Fruit fly (Drosophila melanogaster) whole organism, embryonic: ENCODE results near the gene CG43321.

ENCODE experiments used
- Atf6 ChIP-seq: fragments of 200-800 bp; sonication (Bioruptor generic); IDR thresholded peaks from 2 replicates; pipeline ENCODE4 v1.3.6; 2022; ENCODE audit warnings: missing biosample characterization, missing genetic modification characterization
- Blimp-1 ChIP-seq: fragments of 200-800 bp; sonication (Bioruptor generic); optimal IDR thresholded peaks from 3 replicates; lab custom pipeline; 2018; ENCODE audit warnings: missing biosample characterization, missing genetic modification characterization, mild to moderate bottlenecking, moderate library complexity, missing genetic modification reagents
- Bteb2 ChIP-seq: fragments of 200-800 bp; sonication (Bioruptor generic); optimal IDR thresholded peaks from 2 replicates; lab custom pipeline; 2016; ENCODE audit warnings: missing biosample characterization, missing genetic modification characterization
- C15 ChIP-seq: fragments of 200-800 bp; sonication (Bioruptor generic); IDR thresholded peaks from 3 replicates; pipeline ENCODE4 v1.3.6; 2022; ENCODE audit warnings: missing biosample characterization, missing genetic modification characterization
- CG10654 ChIP-seq: fragments of 200-800 bp; sonication (Bioruptor generic); optimal IDR thresholded peaks from 2 replicates; lab custom pipeline; 2016; ENCODE audit warnings: missing biosample characterization, missing genetic modification characterization
- CG11695 ChIP-seq: fragments of 200-800 bp; sonication (Bioruptor generic); IDR thresholded peaks from 3 replicates; pipeline ENCODE4 v1.3.6; 2022; ENCODE audit warnings: missing biosample characterization, missing genetic modification characterization
- CG2116 ChIP-seq: fragments of 200-800 bp; sonication (Bioruptor generic); optimal IDR thresholded peaks from 3 replicates; lab custom pipeline; 2018; ENCODE audit warnings: missing biosample characterization, mild to moderate bottlenecking, missing genetic modification characterization
- CG2199 ChIP-seq: fragments of 200-800 bp; sonication (Bioruptor generic); IDR thresholded peaks from 3 replicates; pipeline ENCODE4 v1.3.6; 2022; ENCODE audit warnings: missing biosample characterization, missing genetic modification characterization
- CG3847 ChIP-seq: fragments of 200-800 bp; sonication (Bioruptor generic); IDR thresholded peaks from 2 replicates; pipeline ENCODE4 v1.3.6; 2022; ENCODE audit warnings: missing biosample characterization, missing genetic modification characterization
- CG3995 ChIP-seq: fragments of 200-800 bp; sonication (Bioruptor generic); optimal IDR thresholded peaks from 3 replicates; lab custom pipeline; 2016; ENCODE audit warnings: missing biosample characterization, missing genetic modification characterization
- CG4707 ChIP-seq: fragments of 200-800 bp; sonication (Bioruptor generic); optimal IDR thresholded peaks from 2 replicates; lab custom pipeline; 2018; ENCODE audit warnings: missing biosample characterization, mild to moderate bottlenecking, missing genetic modification characterization, moderate library complexity
- CG4730 ChIP-seq: fragments of 200-800 bp; sonication (Bioruptor generic); IDR thresholded peaks from 2 replicates; pipeline ENCODE4 v1.3.6; 2022; ENCODE audit warnings: missing biosample characterization, missing genetic modification characterization
- CG6175 ChIP-seq: fragments of 200-800 bp; sonication (Bioruptor generic); IDR thresholded peaks from 3 replicates; pipeline ENCODE4 v1.3.6; 2022; ENCODE audit warnings: missing biosample characterization, missing genetic modification characterization
- CG7556 ChIP-seq: fragments of 200-800 bp; sonication (Bioruptor generic); optimal IDR thresholded peaks from 2 replicates; lab custom pipeline; 2017; ENCODE audit warnings: missing biosample characterization, mild to moderate bottlenecking, missing genetic modification characterization
- CG8359 ChIP-seq: fragments of 200-800 bp; sonication (Bioruptor generic); optimal IDR thresholded peaks from 2 replicates; lab custom pipeline; 2017; ENCODE audit warnings: missing biosample characterization, mild to moderate bottlenecking, missing genetic modification characterization, borderline replicate concordance
- CG9215 ChIP-seq: fragments of 200-800 bp; sonication (Bioruptor generic); IDR thresholded peaks from 2 replicates; pipeline ENCODE4 v1.3.6; 2022; ENCODE audit warnings: missing biosample characterization, missing genetic modification characterization
- CG9817 ChIP-seq: fragments of 200-800 bp; sonication (Bioruptor generic); optimal IDR thresholded peaks from 2 replicates; lab custom pipeline; 2018; ENCODE audit warnings: missing biosample characterization, mild to moderate bottlenecking, missing genetic modification characterization, moderate library complexity
- CHES-1-like ChIP-seq: fragments of 200-800 bp; sonication (Bioruptor generic); optimal IDR thresholded peaks from 2 replicates; lab custom pipeline; 2016; ENCODE audit warnings: missing biosample characterization, missing genetic modification characterization
- CoRest ChIP-seq: fragments of 200-800 bp; sonication (Bioruptor generic); optimal IDR thresholded peaks from 3 replicates; lab custom pipeline; 2018; ENCODE audit warnings: missing biosample characterization, mild to moderate bottlenecking, missing genetic modification characterization, moderate library complexity
- D19B ChIP-seq: fragments of 200-800 bp; sonication (Bioruptor generic); optimal IDR thresholded peaks from 2 replicates; lab custom pipeline; 2017; ENCODE audit warnings: missing biosample characterization, mild to moderate bottlenecking, missing genetic modification characterization
- Dbx ChIP-seq: fragments of 200-800 bp; sonication (Bioruptor generic); IDR thresholded peaks from 3 replicates; pipeline ENCODE4 v1.3.6; 2022; ENCODE audit warnings: missing biosample characterization, missing genetic modification characterization
- Dek ChIP-seq: fragments of 200-800 bp; sonication (Bioruptor generic); optimal IDR thresholded peaks from 3 replicates; lab custom pipeline; 2019; ENCODE audit warnings: missing biosample characterization, mild to moderate bottlenecking, missing genetic modification characterization, moderate library complexity
- E2f2 ChIP-seq: fragments of 200-800 bp; sonication (Bioruptor generic); IDR thresholded peaks from 2 replicates; pipeline ENCODE4 v1.3.6; 2022; ENCODE audit warnings: missing biosample characterization, missing genetic modification characterization
- Hand ChIP-seq: fragments of 200-800 bp; sonication (Bioruptor generic); optimal IDR thresholded peaks from 2 replicates; lab custom pipeline; 2017; ENCODE audit warnings: mild to moderate bottlenecking, missing biosample characterization, missing genetic modification reagents, missing genetic modification characterization
- HmgD ChIP-seq: fragments of 200-800 bp; sonication (Bioruptor generic); optimal IDR thresholded peaks from 3 replicates; lab custom pipeline; 2016; ENCODE audit warnings: missing biosample characterization, missing genetic modification characterization
- MESR4 ChIP-seq: fragments of 200-800 bp; sonication (Bioruptor generic); optimal IDR thresholded peaks from 2 replicates; lab custom pipeline; 2018; ENCODE audit warnings: missing biosample characterization, mild to moderate bottlenecking, missing genetic modification characterization, moderate library complexity
- NFAT ChIP-seq: fragments of 200-800 bp; sonication (Bioruptor generic); IDR thresholded peaks from 2 replicates; pipeline ENCODE4 v1.3.6; 2022; ENCODE audit warnings: missing biosample characterization, missing genetic modification characterization
- Nf-YA ChIP-seq: fragments of 200-800 bp; sonication (Bioruptor generic); IDR thresholded peaks from 2 replicates; pipeline ENCODE4 v1.3.6; 2022; ENCODE audit warnings: missing biosample characterization, missing genetic modification characterization
- NfI ChIP-seq: fragments of 200-800 bp; sonication (Bioruptor generic); optimal IDR thresholded peaks from 3 replicates; lab custom pipeline; 2018; ENCODE audit warnings: missing biosample characterization, mild to moderate bottlenecking, missing genetic modification characterization, moderate library complexity
- Oaz ChIP-seq: fragments of 200-800 bp; sonication (Bioruptor generic); IDR thresholded peaks from 2 replicates; pipeline ENCODE4 v1.3.6; 2022; ENCODE audit warnings: missing biosample characterization, missing genetic modification characterization
- Ptx1 ChIP-seq: fragments of 200-800 bp; sonication (Bioruptor generic); IDR thresholded peaks from 2 replicates; pipeline ENCODE4 v1.3.6; 2022; ENCODE audit warnings: missing biosample characterization, missing genetic modification characterization
- Rfx ChIP-seq: fragments of 200-800 bp; sonication (Bioruptor generic); IDR thresholded peaks from 2 replicates; pipeline ENCODE4 v1.3.6; 2022; ENCODE audit warnings: missing biosample characterization, missing genetic modification characterization
- Side ChIP-seq: fragments of 200-800 bp; sonication (Bioruptor generic); optimal IDR thresholded peaks from 2 replicates; lab custom pipeline; 2016; ENCODE audit warnings: missing biosample characterization, missing genetic modification characterization
- Sry-β ChIP-seq: fragments of 200-800 bp; sonication (Bioruptor generic); optimal IDR thresholded peaks from 2 replicates; lab custom pipeline; 2018; ENCODE audit warnings: missing biosample characterization, mild to moderate bottlenecking, missing genetic modification characterization, moderate library complexity
- Usf ChIP-seq: fragments of 200-800 bp; sonication (Bioruptor generic); optimal IDR thresholded peaks from 2 replicates; lab custom pipeline; 2017; ENCODE audit warnings: missing genotype, missing biosample characterization, missing genetic modification characterization
- Vsx1 ChIP-seq: fragments of 200-800 bp; sonication (Bioruptor generic); optimal IDR thresholded peaks from 2 replicates; lab custom pipeline; 2017; ENCODE audit warnings: missing biosample characterization, mild to moderate bottlenecking, missing genetic modification characterization, missing genetic modification reagents
- Xbp1 ChIP-seq: fragments of 200-800 bp; sonication (Bioruptor generic); optimal IDR thresholded peaks from 3 replicates; lab custom pipeline; 2016; ENCODE audit warnings: missing biosample characterization, mild to moderate bottlenecking, missing genetic modification characterization
- amos ChIP-seq: fragments of 200-800 bp; sonication (Bioruptor generic); IDR thresholded peaks from 2 replicates; pipeline ENCODE4 v1.3.6; 2022; ENCODE audit warnings: missing biosample characterization, missing genetic modification characterization; ENCODE audit not compliant: partially characterized antibody
- ara ChIP-seq: fragments of 200-800 bp; sonication (Bioruptor generic); IDR thresholded peaks from 2 replicates; pipeline ENCODE4 v1.3.6; 2022; ENCODE audit warnings: missing biosample characterization, missing genetic modification characterization
- cwo ChIP-seq: fragments of 200-800 bp; sonication (Bioruptor generic); optimal IDR thresholded peaks from 3 replicates; lab custom pipeline; 2017; ENCODE audit warnings: missing biosample characterization, missing genetic modification characterization, mild to moderate bottlenecking, moderate library complexity, missing genetic modification reagents
- dpn ChIP-seq, 2 experiments: fragments of 200-800 bp; sonication (Bioruptor generic); optimal IDR thresholded peaks; 3 replicates each; lab custom pipeline; 2016; ENCODE audit warnings: missing biosample characterization in 2 of 2, missing genetic modification characterization in 2 of 2
- fd64A ChIP-seq: fragments of 200-800 bp; sonication (Bioruptor generic); optimal IDR thresholded peaks from 3 replicates; lab custom pipeline; 2018; ENCODE audit warnings: missing biosample characterization, mild to moderate bottlenecking, missing genetic modification characterization
- gsb ChIP-seq: fragments of 200-800 bp; sonication (Bioruptor generic); IDR thresholded peaks from 2 replicates; pipeline ENCODE4 v1.3.6; 2022; ENCODE audit warnings: missing biosample characterization, missing genetic modification characterization
- h ChIP-seq: fragments of >200 bp; optimal IDR thresholded peaks from 2 replicates; lab custom pipeline; 2017
- mam ChIP-seq: fragments of 200-800 bp; sonication (Bioruptor generic); optimal IDR thresholded peaks from 3 replicates; lab custom pipeline; 2016; ENCODE audit warnings: missing biosample characterization, missing genetic modification characterization
- pros ChIP-seq: fragments of 200-800 bp; sonication (Bioruptor generic); optimal IDR thresholded peaks from 3 replicates; lab custom pipeline; 2019; ENCODE audit warnings: missing biosample characterization, mild to moderate bottlenecking, missing genetic modification characterization, moderate library complexity
- tin ChIP-seq: fragments of 200-800 bp; sonication (Bioruptor generic); optimal IDR thresholded peaks from 3 replicates; lab custom pipeline; 2016; ENCODE audit warnings: missing biosample characterization, missing genetic modification characterization
- toy ChIP-seq: fragments of 200-800 bp; sonication (Bioruptor generic); IDR thresholded peaks from 2 replicates; pipeline ENCODE4 v1.3.6; 2022; ENCODE audit warnings: missing biosample characterization, missing genetic modification characterization
- trh ChIP-seq: fragments of 200-800 bp; sonication (Bioruptor generic); optimal IDR thresholded peaks from 2 replicates; lab custom pipeline; 2016; ENCODE audit warnings: missing biosample characterization, missing genetic modification characterization
- tup ChIP-seq: fragments of 200-800 bp; sonication (Bioruptor generic); optimal IDR thresholded peaks from 2 replicates; lab custom pipeline; 2016; ENCODE audit warnings: missing biosample characterization, mild to moderate bottlenecking, missing genetic modification characterization, moderate library complexity
- tx ChIP-seq: fragments of 200-800 bp; sonication (Bioruptor generic); optimal IDR thresholded peaks from 2 replicates; lab custom pipeline; 2016; ENCODE audit warnings: missing biosample characterization, missing genetic modification characterization

The CG43321 gene

dm6 chr2L:6968013-6968517 is 44.0 kb upstream of the CG43321 start (continued):
- no peak for TF ChIP-seq trh (GFP tag; lab: Kevin White, UChicago)
- peak; percentile 38 for TF ChIP-seq tin (GFP tag; lab: Kevin White, UChicago)
- TF ChIP-seq tx (GFP tag; lab: Kevin White, UChicago) = peak; percentile 32
- peak; percentile 16 for TF ChIP-seq CG4707 (GFP tag; lab: Kevin White, UChicago)
- peak; percentile 80; the same call in 2 of the 3 replicates for TF ChIP-seq CG2199 (GFP tag; lab: Robert Waterston, UW)
- TF ChIP-seq Blimp-1 = no peak
- no peak for TF ChIP-seq CG8359 (GFP tag; lab: Kevin White, UChicago)
- no peak; the same call in 1 of the 2 replicates for TF ChIP-seq E2f2
- TF ChIP-seq Atf6 (GFP tag; lab: Robert Waterston, UW) = 0 out of 2 replicates have a peak, but pooled peaks have one; percentile 50
- TF ChIP-seq Dbx (GFP tag; lab: Robert Waterston, UW) = peak; percentile 55; the same call in 1 of the 3 replicates
- TF ChIP-seq HmgD (GFP tag; lab: Kevin White, UChicago) = peak; percentile 8
- peak; percentile 43 for TF ChIP-seq mam (GFP tag; lab: Kevin White, UChicago)
- TF ChIP-seq ara (GFP tag; lab: Robert Waterston, UW) = no peak
- TF ChIP-seq pros (GFP tag; lab: Kevin White, UChicago) = no peak
- peak; percentile 99 for TF ChIP-seq D19B (GFP tag; lab: Kevin White, UChicago)
- TF ChIP-seq CG9215 (GFP tag; lab: Robert Waterston, UW) = no peak; the same call in 1 of the 2 replicates
- no peak for TF ChIP-seq Dek
- TF ChIP-seq Rfx (GFP tag; lab: Robert Waterston, UW) = no peak; the same call in 1 of the 2 replicates
- peak; percentile 36 for TF ChIP-seq CG10654
- TF ChIP-seq Side (GFP tag; lab: Kevin White, UChicago) = peak; percentile 37
- TF ChIP-seq dpn (GFP tag; optimal IDR thresholded peaks at IDR 0.05; lab: Kevin White, UChicago) = peak; percentile 48 to 64
- TF ChIP-seq Usf = no peak
- no peak for TF ChIP-seq CG6175 (GFP tag; lab: Robert Waterston, UW)
- peak; percentile 93 for TF ChIP-seq MESR4 (GFP tag; lab: Kevin White, UChicago)
- peak; percentile 42 for TF ChIP-seq Bteb2
- TF ChIP-seq CHES-1-like = peak; percentile 48
- no peak for TF ChIP-seq Sry-β (GFP tag; lab: Kevin White, UChicago)
- TF ChIP-seq CoRest (tag; lab: Kevin White, UChicago) = peak; percentile 5
- 0 out of 2 replicates have a peak, but pooled peaks have one; percentile 34 for TF ChIP-seq Nf-YA (GFP tag; lab: Robert Waterston, UW)
- TF ChIP-seq Xbp1 (GFP tag; lab: Kevin White, UChicago) = peak; percentile 49
- TF ChIP-seq cwo = no peak
- peak; percentile 75 for TF ChIP-seq amos (GFP tag; lab: Robert Waterston, UW)
- no peak for TF ChIP-seq CG3995
- peak; percentile 92 for TF ChIP-seq CG2116 (GFP tag; lab: Kevin White, UChicago)
- TF ChIP-seq CG3847 (GFP tag; lab: Robert Waterston, UW) = 0 out of 2 replicates have a peak, but pooled peaks have one; percentile 16
- TF ChIP-seq tup (GFP tag; lab: Kevin White, UChicago) = no peak
- TF ChIP-seq CG9817 (tag; lab: Kevin White, UChicago) = no peak
- no peak for TF ChIP-seq CG4730 (GFP tag; lab: Robert Waterston, UW)
- no peak for TF ChIP-seq h (lab: Kevin White, UChicago)
- no peak for TF ChIP-seq Hand (GFP tag; lab: Kevin White, UChicago)
- no peak for TF ChIP-seq toy (GFP tag; lab: Robert Waterston, UW)
- TF ChIP-seq CG11695 (GFP tag; lab: Robert Waterston, UW) = peak; percentile 53; the same call in 1 of the 3 replicates
- TF ChIP-seq Ptx1 = 0 out of 2 replicates have a peak, but pooled peaks have one; percentile 15
- peak; percentile 54 for TF ChIP-seq NFAT (GFP tag; lab: Robert Waterston, UW)
- no peak for TF ChIP-seq gsb (GFP tag; lab: Robert Waterston, UW)
- TF ChIP-seq NfI (GFP tag; lab: Kevin White, UChicago) = peak; percentile 34
- no peak for TF ChIP-seq Vsx1 (GFP tag; lab: Kevin White, UChicago)
- no peak for TF ChIP-seq C15 (GFP tag; lab: Robert Waterston, UW)
- TF ChIP-seq fd64A = no peak
- TF ChIP-seq Oaz = no peak
- peak; percentile 8 for TF ChIP-seq CG7556 (GFP tag; lab: Kevin White, UChicago)
